Worm (Caenorhabditis elegans) whole organism, L1 larva: ENCODE results near the gene Y73B6BL.47.

ENCODE experiments used
- C16A3.4 ChIP-seq: fragments of 150-350 bp; optimal IDR thresholded peaks from 2 replicates; lab custom pipeline; 2014; ENCODE audit warnings: missing biosample characterization, missing genetic modification characterization
- C34B4.2 ChIP-seq: sonication (generic microtip); optimal IDR thresholded peaks from 2 replicates; lab custom pipeline; 2017; ENCODE audit warnings: mild to moderate bottlenecking, missing genetic modification characterization, missing compliant biosample characterization
- aha-1 ChIP-seq: fragments of 150-350 bp; optimal IDR thresholded peaks from 2 replicates; lab custom pipeline; 2014; ENCODE audit warnings: missing biosample characterization, missing genetic modification characterization
- ceh-88 ChIP-seq: fragments of 200-800 bp; sonication (Bioruptor generic); IDR thresholded peaks from 2 replicates; pipeline ENCODE4 v1.3.6; 2022; ENCODE audit warnings: missing genetic modification characterization, missing compliant biosample characterization
- ceh-90 ChIP-seq: sonication (generic microtip); optimal IDR thresholded peaks from 2 replicates; lab custom pipeline; 2016; ENCODE audit warnings: missing genetic modification characterization, missing compliant biosample characterization
- dpl-1 ChIP-seq, 3 experiments: fragments of 150-350 bp in 2 of 3; sonication (generic microtip) in 1 of 3; optimal IDR thresholded peaks; 2 replicates each; lab custom pipeline; 2014 to 2017; ENCODE audit warnings: missing biosample characterization in 3 of 3, missing genetic modification characterization in 3 of 3, missing genetic modification reagents in 3 of 3
- dsc-1 ChIP-seq: sonication (generic microtip); optimal IDR thresholded peaks from 2 replicates; lab custom pipeline; 2016; ENCODE audit warnings: mild to moderate bottlenecking, missing genetic modification characterization, missing compliant biosample characterization
- efl-1 ChIP-seq, 4 experiments: fragments of 150-350 bp; optimal IDR thresholded peaks in 3 of 4; peaks in 1 of 4; 1 replicate in 1 of 4; 2 replicates in 3 of 4; lab custom pipeline; 2014; ENCODE audit warnings: missing biosample characterization in 2 of 4, missing genetic modification characterization in 2 of 4, missing genetic modification reagents in 2 of 4
- egl-13 ChIP-seq: sonication (generic microtip); optimal IDR thresholded peaks from 2 replicates; lab custom pipeline; 2016; ENCODE audit warnings: missing genotype, missing genetic modification reagents, missing genetic modification characterization, missing compliant biosample characterization
- elt-2 ChIP-seq: sonication (generic microtip); optimal IDR thresholded peaks from 2 replicates; lab custom pipeline; 2016; ENCODE audit warnings: missing genetic modification characterization, mild to moderate bottlenecking, inconsistent platforms, missing compliant biosample characterization, missing genetic modification reagents
- elt-3 ChIP-seq, 6 experiments: fragments of 150-350 bp in 1 of 6; sonication (generic microtip); optimal IDR thresholded peaks; 2 replicates each; lab custom pipeline; 2017 to 2018; ENCODE audit warnings: missing biosample characterization in 6 of 6, missing genetic modification characterization in 6 of 6, inconsistent platforms in 1 of 6
- ets-5 ChIP-seq: fragments of 200-800 bp; sonication (Bioruptor generic); IDR thresholded peaks from 2 replicates; pipeline ENCODE4 v1.3.6; 2022; ENCODE audit warnings: missing genetic modification characterization, missing compliant biosample characterization
- fkh-10 ChIP-seq: sonication (generic microtip); optimal IDR thresholded peaks from 2 replicates; lab custom pipeline; 2017; ENCODE audit warnings: missing biosample characterization, missing genetic modification reagents, missing genetic modification characterization
- fkh-4 ChIP-seq: sonication (generic microtip); optimal IDR thresholded peaks from 2 replicates; lab custom pipeline; 2016; ENCODE audit warnings: missing compliant biosample characterization, missing genetic modification characterization, borderline replicate concordance
- fkh-8 ChIP-seq: sonication (generic microtip); optimal IDR thresholded peaks from 2 replicates; lab custom pipeline; 2016; ENCODE audit warnings: mild to moderate bottlenecking, missing genetic modification characterization, missing compliant biosample characterization
- grh-1 ChIP-seq: fragments of 200-800 bp; sonication (Bioruptor generic); IDR thresholded peaks from 2 replicates; pipeline ENCODE4 v1.3.6; 2022; ENCODE audit warnings: missing genetic modification reagents, missing genetic modification characterization, missing compliant biosample characterization
- hpl-2 ChIP-seq: fragments of 150-350 bp; optimal IDR thresholded peaks from 2 replicates; lab custom pipeline; 2014; ENCODE audit warnings: missing biosample characterization, missing genetic modification reagents, missing genetic modification characterization
- irx-1 ChIP-seq: sonication (generic microtip); optimal IDR thresholded peaks from 2 replicates; lab custom pipeline; 2016; ENCODE audit warnings: missing genetic modification characterization, missing compliant biosample characterization
- isw-1 ChIP-seq: fragments of 200-800 bp; sonication (Bioruptor generic); IDR thresholded peaks from 2 replicates; pipeline ENCODE4 v1.3.6; 2022; ENCODE audit warnings: missing genetic modification characterization, missing compliant biosample characterization
- lin-14 ChIP-seq: fragments of 200-800 bp; sonication (Bioruptor generic); optimal IDR thresholded peaks from 2 replicates; lab custom pipeline; 2018; ENCODE audit warnings: mild to moderate bottlenecking, missing genetic modification characterization, moderate library complexity, missing compliant biosample characterization
- lin-15B ChIP-seq: fragments of 150-350 bp; sonication (generic microtip); optimal IDR thresholded peaks from 3 replicates; lab custom pipeline; 2014; ENCODE audit warnings: missing biosample characterization, missing genetic modification characterization
- lin-35 ChIP-seq, 2 experiments: fragments of 150-350 bp; optimal IDR thresholded peaks; 2 replicates each; lab custom pipeline; 2014; ENCODE audit warnings: missing biosample characterization in 2 of 2, missing genetic modification characterization in 2 of 2, missing genetic modification reagents in 2 of 2
- lir-3 ChIP-seq: sonication (generic microtip); optimal IDR thresholded peaks from 2 replicates; lab custom pipeline; 2016; ENCODE audit warnings: mild to moderate bottlenecking, missing genetic modification characterization, moderate library complexity, missing compliant biosample characterization; ENCODE audit not compliant: poor library complexity
- lsy-2 ChIP-seq, 2 experiments: fragments of 150-350 bp; optimal IDR thresholded peaks; 2 replicates each; lab custom pipeline; 2014; ENCODE audit warnings: missing biosample characterization in 2 of 2, missing genetic modification characterization in 2 of 2
- mab-9 ChIP-seq: fragments of 200-800 bp; sonication (Bioruptor generic); IDR thresholded peaks from 2 replicates; pipeline ENCODE4 v1.3.6; 2022; ENCODE audit warnings: missing genetic modification reagents, missing genetic modification characterization, missing compliant biosample characterization
- mep-1 ChIP-seq: fragments of 150-350 bp; optimal IDR thresholded peaks from 2 replicates; lab custom pipeline; 2014; ENCODE audit warnings: missing biosample characterization, missing genetic modification characterization
- nhr-19 ChIP-seq: fragments of 200-800 bp; sonication (Bioruptor generic); conservative IDR thresholded peaks from 2 replicates; pipeline ENCODE4 v1.3.6; 2022; ENCODE audit warnings: missing genetic modification characterization, missing compliant biosample characterization
- nhr-20 ChIP-seq: sonication (generic microtip); optimal IDR thresholded peaks from 2 replicates; lab custom pipeline; 2016; ENCODE audit warnings: mild to moderate bottlenecking, missing genetic modification characterization, missing compliant biosample characterization
- nhr-237 ChIP-seq: fragments of 150-350 bp; optimal IDR thresholded peaks from 2 replicates; lab custom pipeline; 2014; ENCODE audit warnings: missing biosample characterization, missing genetic modification characterization
- nhr-28 ChIP-seq: fragments of 150-350 bp; optimal IDR thresholded peaks from 2 replicates; lab custom pipeline; 2014; ENCODE audit warnings: missing biosample characterization, missing genetic modification characterization
- nhr-47 ChIP-seq: sonication (generic microtip); optimal IDR thresholded peaks from 2 replicates; lab custom pipeline; 2016; ENCODE audit warnings: mild to moderate bottlenecking, missing genetic modification characterization, moderate library complexity, missing compliant biosample characterization
- nhr-71 ChIP-seq: sonication (generic microtip); optimal IDR thresholded peaks from 2 replicates; lab custom pipeline; 2016; ENCODE audit warnings: mild to moderate bottlenecking, missing genetic modification characterization, moderate library complexity, missing compliant biosample characterization
- nhr-84 ChIP-seq: sonication (generic microtip); optimal IDR thresholded peaks from 2 replicates; lab custom pipeline; 2017; ENCODE audit warnings: missing biosample characterization, missing genetic modification characterization
- nhr-85 ChIP-seq: sonication (generic microtip); peaks from one replicate; lab custom pipeline; 2016; ENCODE audit warnings: missing genetic modification characterization, inconsistent platforms, missing compliant biosample characterization
- nhr-90 ChIP-seq: sonication (generic microtip); optimal IDR thresholded peaks from 2 replicates; lab custom pipeline; 2016; ENCODE audit warnings: mild to moderate bottlenecking, missing genetic modification characterization, missing compliant biosample characterization; ENCODE audit not compliant: poor library complexity
- rnt-1 ChIP-seq: sonication (generic microtip); optimal IDR thresholded peaks from 2 replicates; lab custom pipeline; 2016; ENCODE audit warnings: mild to moderate bottlenecking, missing genetic modification characterization, moderate library complexity, missing compliant biosample characterization
- skn-1 ChIP-seq: fragments of 150-350 bp; optimal IDR thresholded peaks from 2 replicates; lab custom pipeline; 2014; ENCODE audit warnings: missing biosample characterization, missing genetic modification characterization
- snu-23 ChIP-seq: sonication (generic microtip); optimal IDR thresholded peaks from 2 replicates; lab custom pipeline; 2016; ENCODE audit warnings: missing genetic modification characterization, missing compliant biosample characterization
- sox-4 ChIP-seq: sonication (generic microtip); optimal IDR thresholded peaks from 2 replicates; lab custom pipeline; 2016; ENCODE audit warnings: missing genetic modification characterization, missing compliant biosample characterization
- swsn-7 ChIP-seq: sonication (generic microtip); optimal IDR thresholded peaks from 2 replicates; lab custom pipeline; 2016; ENCODE audit warnings: missing genetic modification characterization, missing compliant biosample characterization
- tbx-2 ChIP-seq: sonication (generic microtip); optimal IDR thresholded peaks from 2 replicates; lab custom pipeline; 2016; ENCODE audit warnings: missing genetic modification characterization, missing compliant biosample characterization
- vab-15 ChIP-seq: sonication (generic microtip); optimal IDR thresholded peaks from 2 replicates; lab custom pipeline; 2017; ENCODE audit warnings: missing genotype, mild to moderate bottlenecking, missing genetic modification characterization, missing compliant biosample characterization
- xbp-1 ChIP-seq: sonication (generic microtip); optimal IDR thresholded peaks from 2 replicates; lab custom pipeline; 2016; ENCODE audit warnings: missing genetic modification characterization, missing compliant biosample characterization
- zag-1 ChIP-seq: fragments of 150-350 bp; optimal IDR thresholded peaks from 2 replicates; lab custom pipeline; 2014; ENCODE audit warnings: missing biosample characterization, missing genetic modification characterization
- ztf-11 ChIP-seq, 2 experiments: sonication (generic microtip); optimal IDR thresholded peaks; 2 replicates each; lab custom pipeline; 2016 to 2017; ENCODE audit warnings: missing genetic modification characterization in 2 of 2, missing biosample characterization in 1 of 2, missing compliant biosample characterization in 1 of 2

Y73B6BL.47 gene

DNA sequence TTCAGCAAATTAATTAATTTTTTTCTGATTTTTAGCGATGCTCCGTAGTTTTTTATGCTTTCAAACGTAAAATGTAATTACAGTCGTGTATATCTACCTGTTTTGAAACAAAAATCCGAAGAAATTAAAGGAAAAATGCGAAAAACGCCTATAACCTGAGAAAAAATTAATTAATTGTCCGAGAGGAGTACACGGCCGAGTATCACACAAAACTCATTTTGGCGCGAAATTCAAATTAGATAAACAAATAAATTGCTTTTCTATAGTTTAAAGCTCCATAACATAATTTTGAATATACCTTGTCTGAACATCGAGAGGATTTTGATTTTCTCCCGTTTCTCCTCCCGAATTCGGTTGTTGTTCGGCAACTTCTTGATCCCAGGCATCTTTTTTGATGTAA, 7.7 kb downstream of the Y73B6BL.47 start:
- TF ChIP-seq tbx-2 (tag; lab: Kevin White, UChicago): peak; percentile 7
- TF ChIP-seq lsy-2 (tag; optimal IDR thresholded peaks at IDR 0.05; lab: Kevin White, UChicago): peak in 1 of 2 experiments; percentile 52
- peak; percentile 29; the same call in 1 of the 2 replicates for TF ChIP-seq nhr-19
- TF ChIP-seq grh-1 (GFP tag; lab: Robert Waterston, UW): no peak
- no peak for TF ChIP-seq lin-14 (GFP tag; lab: Kevin White, UChicago)
- peak; percentile 26 for TF ChIP-seq swsn-7 (tag; lab: Kevin White, UChicago)
- no peak for TF ChIP-seq fkh-8 (tag; lab: Kevin White, UChicago)
- TF ChIP-seq fkh-4: peak; percentile 7
- TF ChIP-seq nhr-84 (tag; lab: Kevin White, UChicago): no peak
- TF ChIP-seq ceh-90 (tag; lab: Kevin White, UChicago): peak; percentile 77
- TF ChIP-seq ceh-88: no peak
- TF ChIP-seq ets-5 (GFP tag; lab: Robert Waterston, UW): no peak
- no peak for TF ChIP-seq vab-15
- peak; percentile 80 for TF ChIP-seq nhr-85 (tag; lab: Kevin White, UChicago)
- TF ChIP-seq snu-23 (GFP tag; lab: Kevin White, UChicago): peak; percentile 37
- no peak for TF ChIP-seq elt-3 (tag; optimal IDR thresholded peaks at IDR 0.05; lab: Kevin White, UChicago)
- TF ChIP-seq fkh-10: no peak
- TF ChIP-seq irx-1: peak; percentile 59
- TF ChIP-seq C34B4.2 (tag; lab: Kevin White, UChicago): no peak
- peak; percentile 5 for TF ChIP-seq sox-4 (tag; lab: Kevin White, UChicago)
- peak; percentile 32 for TF ChIP-seq egl-13 (tag; lab: Kevin White, UChicago)
- TF ChIP-seq elt-2 (tag; lab: Kevin White, UChicago): peak; percentile 28
- no peak for TF ChIP-seq C16A3.4 (tag; lab: Kevin White, UChicago)
- no peak for TF ChIP-seq mep-1
- no peak for TF ChIP-seq isw-1 (GFP tag; lab: Robert Waterston, UW)
- peak; percentile 78 to 87 (median 85) for TF ChIP-seq dpl-1 (GFP tag; optimal IDR thresholded peaks at IDR 0.05; lab: Kevin White, UChicago)
- TF ChIP-seq skn-1 (tag; lab: Kevin White, UChicago): no peak
- peak; percentile 56 for TF ChIP-seq nhr-47 (tag; lab: Kevin White, UChicago)
- no peak for TF ChIP-seq aha-1
- TF ChIP-seq dsc-1: peak; percentile 36
- peak; percentile 70 for TF ChIP-seq rnt-1
- TF ChIP-seq nhr-90: peak; percentile 57
- no peak for TF ChIP-seq hpl-2 (GFP tag; lab: Kevin White, UChicago)
- peak; percentile 75 to 91 for TF ChIP-seq lin-35 (GFP tag; optimal IDR thresholded peaks at IDR 0.05; lab: Kevin White, UChicago)
- no peak for TF ChIP-seq mab-9 (GFP tag; lab: Robert Waterston, UW)
- peak; percentile 57 for TF ChIP-seq lir-3 (tag; lab: Kevin White, UChicago)
- TF ChIP-seq efl-1 (optimal IDR thresholded peaks at IDR 0.05; lab: Kevin White, UChicago): peak; percentile 90 to 92
- TF ChIP-seq efl-1 (GFP tag; optimal IDR thresholded peaks at IDR 0.05 in 1 of 2; lab: Kevin White, UChicago): peak; percentile 89 to 99
- peak; percentile 22 for TF ChIP-seq nhr-20 (tag; lab: Kevin White, UChicago)
- peak; percentile 2 for TF ChIP-seq xbp-1 (tag; lab: Kevin White, UChicago)
- no peak for TF ChIP-seq lin-15B
- TF ChIP-seq zag-1: no peak
- TF ChIP-seq ztf-11 (tag; optimal IDR thresholded peaks at IDR 0.05; lab: Kevin White, UChicago): peak in 1 of 2 experiments; percentile 8
- TF ChIP-seq nhr-71 (tag; lab: Kevin White, UChicago): peak; percentile 58

ce11 chrIV:6372267-6372666, 10.5 kb downstream of the Y73B6BL.47 start:
- TF ChIP-seq lin-15B: no peak
- TF ChIP-seq nhr-28: no peak
- TF ChIP-seq lsy-2 (tag; optimal IDR thresholded peaks at IDR 0.05; lab: Kevin White, UChicago): no peak
- TF ChIP-seq mab-9 (GFP tag; lab: Robert Waterston, UW): no peak
- no peak for TF ChIP-seq nhr-237
